Fruit fly (Drosophila melanogaster) whole organism, embryonic: ENCODE data around the gene Gr9a.

Experiments used
- Asciz ChIP-seq: fragments of 200-800 bp; sonication (Bioruptor generic); optimal IDR thresholded peaks from 2 replicates; lab custom pipeline; 2017; ENCODE audit warnings: missing biosample characterization, mild to moderate bottlenecking, missing genetic modification characterization, missing genetic modification reagents
- BtbVII ChIP-seq: fragments of 200-800 bp; sonication (Bioruptor generic); optimal IDR thresholded peaks from 3 replicates; lab custom pipeline; 2017; ENCODE audit warnings: missing biosample characterization, mild to moderate bottlenecking, missing genetic modification characterization
- CG10321 ChIP-seq: fragments of 200-800 bp; sonication (Bioruptor generic); IDR thresholded peaks from 2 replicates; pipeline ENCODE4 v1.3.6; 2022; ENCODE audit warnings: missing biosample characterization, missing genetic modification characterization
- CG13424 ChIP-seq: fragments of 200-800 bp; sonication (Bioruptor generic); optimal IDR thresholded peaks from 2 replicates; lab custom pipeline; 2019; ENCODE audit warnings: missing biosample characterization, mild to moderate bottlenecking, missing genetic modification characterization, moderate library complexity
- CG30020 ChIP-seq: fragments of 200-800 bp; optimal IDR thresholded peaks from 2 replicates; lab custom pipeline; 2019; ENCODE audit warnings: missing biosample characterization, mild to moderate bottlenecking, missing genetic modification characterization, moderate library complexity
- CG33557 ChIP-seq: fragments of 200-800 bp; sonication (Bioruptor generic); optimal IDR thresholded peaks from 2 replicates; lab custom pipeline; 2019; ENCODE audit warnings: missing biosample characterization, mild to moderate bottlenecking, missing genetic modification characterization, moderate library complexity
- CG5245 ChIP-seq: fragments of 200-800 bp; sonication (Bioruptor generic); optimal IDR thresholded peaks from 3 replicates; lab custom pipeline; 2016; ENCODE audit warnings: missing biosample characterization, missing genetic modification characterization
- CG6791 ChIP-seq: fragments of 200-800 bp; sonication (Bioruptor generic); IDR thresholded peaks from 3 replicates; pipeline ENCODE4 v1.3.6; 2022; ENCODE audit warnings: missing biosample characterization, missing genetic modification characterization; ENCODE audit not compliant: partially characterized antibody
- CG7556 ChIP-seq: fragments of 200-800 bp; sonication (Bioruptor generic); optimal IDR thresholded peaks from 2 replicates; lab custom pipeline; 2017; ENCODE audit warnings: missing biosample characterization, mild to moderate bottlenecking, missing genetic modification characterization
- CG7928 ChIP-seq: fragments of 200-800 bp; sonication (Bioruptor generic); optimal IDR thresholded peaks from 2 replicates; lab custom pipeline; 2017; ENCODE audit warnings: missing biosample characterization, mild to moderate bottlenecking, missing genetic modification characterization
- CG7987 ChIP-seq: fragments of 200-800 bp; sonication (Bioruptor generic); optimal IDR thresholded peaks from 2 replicates; lab custom pipeline; 2018; ENCODE audit warnings: missing biosample characterization, mild to moderate bottlenecking, missing genetic modification characterization, moderate library complexity
- CG9727 ChIP-seq: fragments of 200-800 bp; sonication (Bioruptor generic); optimal IDR thresholded peaks from 3 replicates; lab custom pipeline; 2017; ENCODE audit warnings: missing biosample characterization, mild to moderate bottlenecking, missing genetic modification characterization
- Deaf1 ChIP-seq: fragments of 200-800 bp; optimal IDR thresholded peaks from 3 replicates; lab custom pipeline; 2019; ENCODE audit warnings: missing biosample characterization, mild to moderate bottlenecking, missing genetic modification characterization, moderate library complexity
- Doc3 ChIP-seq: fragments of 200-800 bp; sonication (Bioruptor generic); IDR thresholded peaks from 3 replicates; pipeline ENCODE4 v1.3.6; 2022; ENCODE audit warnings: missing biosample characterization, missing genetic modification characterization; ENCODE audit not compliant: partially characterized antibody
- Hmx ChIP-seq: fragments of 200-800 bp; sonication (Bioruptor generic); optimal IDR thresholded peaks from 2 replicates; lab custom pipeline; 2016; ENCODE audit warnings: missing biosample characterization, missing genetic modification characterization
- NC2α ChIP-seq: fragments of 200-800 bp; sonication (Bioruptor generic); optimal IDR thresholded peaks from 2 replicates; lab custom pipeline; 2016; ENCODE audit warnings: missing biosample characterization, missing genetic modification characterization
- Nf-YA ChIP-seq: fragments of 200-800 bp; sonication (Bioruptor generic); IDR thresholded peaks from 2 replicates; pipeline ENCODE4 v1.3.6; 2022; ENCODE audit warnings: missing biosample characterization, missing genetic modification characterization
- Nf-YB ChIP-seq: fragments of 200-800 bp; sonication (Bioruptor generic); optimal IDR thresholded peaks from 3 replicates; lab custom pipeline; 2019; ENCODE audit warnings: missing biosample characterization, mild to moderate bottlenecking, missing genetic modification characterization, moderate library complexity
- Sox100B ChIP-seq: fragments of 200-800 bp; sonication (Bioruptor generic); optimal IDR thresholded peaks from 3 replicates; lab custom pipeline; 2018; ENCODE audit warnings: missing biosample characterization, mild to moderate bottlenecking, missing genetic modification characterization
- Xrp1 ChIP-seq: fragments of 200-800 bp; sonication (Bioruptor generic); IDR thresholded peaks from 2 replicates; pipeline ENCODE4 v1.3.6; 2022; ENCODE audit warnings: missing biosample characterization, missing genetic modification characterization
- abd-A ChIP-seq: fragments of 200-800 bp; sonication (Bioruptor generic); optimal IDR thresholded peaks from 3 replicates; lab custom pipeline; 2019; ENCODE audit warnings: missing biosample characterization, mild to moderate bottlenecking, missing genetic modification characterization, moderate library complexity
- cad ChIP-seq: fragments of >200 bp; optimal IDR thresholded peaks from 2 replicates; lab custom pipeline; 2017; ENCODE audit warnings: missing biosample characterization, missing genetic modification characterization
- cg ChIP-seq: fragments of 200-800 bp; sonication (Bioruptor generic); optimal IDR thresholded peaks from 3 replicates; lab custom pipeline; 2019; ENCODE audit warnings: missing biosample characterization, mild to moderate bottlenecking, missing genetic modification characterization, moderate library complexity
- ci ChIP-seq: fragments of 200-800 bp; sonication (Bioruptor generic); IDR thresholded peaks from 3 replicates; pipeline ENCODE4 v1.3.6; 2022; ENCODE audit warnings: missing biosample characterization, missing genetic modification characterization
- crp ChIP-seq, 2 experiments: fragments of 200-800 bp; sonication (Bioruptor generic); optimal IDR thresholded peaks; 2 replicates in 1 of 2; 3 replicates in 1 of 2; lab custom pipeline; 2017; ENCODE audit warnings: missing biosample characterization in 2 of 2, missing genetic modification characterization in 2 of 2, mild to moderate bottlenecking in 1 of 2, moderate library complexity in 1 of 2
- dmrt99B ChIP-seq: fragments of 200-800 bp; sonication (Bioruptor generic); optimal IDR thresholded peaks from 2 replicates; lab custom pipeline; 2018; ENCODE audit warnings: missing biosample characterization, mild to moderate bottlenecking, missing genetic modification characterization, moderate library complexity
- eve ChIP-seq, 2 experiments: fragments of >200 bp; optimal IDR thresholded peaks; 2 replicates each; lab custom pipeline; 2017; ENCODE audit warnings: missing biosample characterization in 2 of 2, missing genetic modification characterization in 2 of 2
- fd96Cb ChIP-seq: fragments of 200-800 bp; sonication (Bioruptor generic); optimal IDR thresholded peaks from 2 replicates; lab custom pipeline; 2018; ENCODE audit warnings: missing biosample characterization, mild to moderate bottlenecking, missing genetic modification characterization, moderate library complexity
- ftz-f1 ChIP-seq: fragments of 200-800 bp; sonication (Bioruptor generic); optimal IDR thresholded peaks from 2 replicates; lab custom pipeline; 2016; ENCODE audit warnings: missing biosample characterization, missing genetic modification characterization
- gsb-n ChIP-seq: fragments of 200-800 bp; sonication (Bioruptor generic); optimal IDR thresholded peaks from 3 replicates; lab custom pipeline; 2018; ENCODE audit warnings: missing biosample characterization, mild to moderate bottlenecking, missing genetic modification characterization
- hkb ChIP-seq, 2 experiments: fragments of 200-800 bp in 1 of 2; fragments of >200 bp in 1 of 2; sonication (Bioruptor generic) in 1 of 2; IDR thresholded peaks in 1 of 2; optimal IDR thresholded peaks in 1 of 2; 2 replicates each; pipeline versions ENCODE4 v1.3.6 to Lab custom; 2017 to 2022; ENCODE audit warnings: missing biosample characterization in 1 of 2, missing genetic modification characterization in 1 of 2
- jumu ChIP-seq: fragments of 200-800 bp; sonication (Bioruptor generic); optimal IDR thresholded peaks from 3 replicates; lab custom pipeline; 2016; ENCODE audit warnings: missing biosample characterization, missing genetic modification characterization
- ken ChIP-seq: fragments of 200-800 bp; sonication (Bioruptor generic); IDR thresholded peaks from 3 replicates; pipeline ENCODE4 v1.3.6; 2022; ENCODE audit warnings: missing biosample characterization, missing genetic modification characterization
- kni ChIP-seq: fragments of 200-800 bp; sonication (Bioruptor generic); optimal IDR thresholded peaks from 3 replicates; lab custom pipeline; 2017; ENCODE audit warnings: mild to moderate bottlenecking, missing biosample characterization, missing genetic modification reagents, missing genetic modification characterization
- nom ChIP-seq: fragments of 200-800 bp; sonication (Bioruptor generic); optimal IDR thresholded peaks from 2 replicates; lab custom pipeline; 2017; ENCODE audit warnings: missing biosample characterization, missing genetic modification characterization, mild to moderate bottlenecking, moderate library complexity, missing genetic modification reagents
- org-1 ChIP-seq: fragments of 200-800 bp; sonication (Bioruptor generic); optimal IDR thresholded peaks from 2 replicates; lab custom pipeline; 2017; ENCODE audit warnings: missing biosample characterization, missing genetic modification characterization
- otp ChIP-seq: fragments of 200-800 bp; sonication (Bioruptor generic); IDR thresholded peaks from 3 replicates; pipeline ENCODE4, ENCODE4 v1.3.6; 2022; ENCODE audit warnings: missing biosample characterization, missing genetic modification characterization
- peb ChIP-seq: fragments of 200-800 bp; sonication (Bioruptor generic); IDR thresholded peaks from 2 replicates; pipeline ENCODE4 v1.3.6; 2022; ENCODE audit warnings: missing biosample characterization, missing genetic modification characterization
- pros ChIP-seq: fragments of 200-800 bp; sonication (Bioruptor generic); optimal IDR thresholded peaks from 3 replicates; lab custom pipeline; 2019; ENCODE audit warnings: missing biosample characterization, mild to moderate bottlenecking, missing genetic modification characterization, moderate library complexity
- salm ChIP-seq: fragments of 200-800 bp; sonication (Bioruptor generic); optimal IDR thresholded peaks from 2 replicates; lab custom pipeline; 2018; ENCODE audit warnings: missing biosample characterization, mild to moderate bottlenecking, missing genetic modification characterization
- sens ChIP-seq: fragments of 200-800 bp; sonication (Bioruptor generic); peaks from one replicate; lab custom pipeline; 2016; ENCODE audit warnings: missing biosample characterization, missing genetic modification characterization
- sisA ChIP-seq: fragments of 200-800 bp; sonication (Bioruptor generic); IDR thresholded peaks from 2 replicates; pipeline ENCODE4 v1.3.6; 2022; ENCODE audit warnings: missing biosample characterization, missing genetic modification characterization
- sqz ChIP-seq: fragments of 200-800 bp; sonication (Bioruptor generic); optimal IDR thresholded peaks from 3 replicates; lab custom pipeline; 2018; ENCODE audit warnings: missing biosample characterization, mild to moderate bottlenecking, missing genetic modification characterization
- stc ChIP-seq: fragments of 200-800 bp; sonication (Bioruptor generic); IDR thresholded peaks from 2 replicates; pipeline ENCODE4 v1.3.6; 2022; ENCODE audit warnings: missing biosample characterization, missing genetic modification characterization
- stwl ChIP-seq: fragments of 200-800 bp; sonication (Bioruptor generic); optimal IDR thresholded peaks from 3 replicates; lab custom pipeline; 2018; ENCODE audit warnings: missing biosample characterization, mild to moderate bottlenecking, missing genetic modification characterization, moderate library complexity
- tll ChIP-seq, 2 experiments: fragments of 200-800 bp in 1 of 2; fragments of >200 bp in 1 of 2; sonication (Bioruptor generic) in 1 of 2; optimal IDR thresholded peaks; 2 replicates each; lab custom pipeline; 2017 to 2019; ENCODE audit warnings: missing biosample characterization in 2 of 2, missing genetic modification characterization in 2 of 2, mild to moderate bottlenecking in 1 of 2, moderate library complexity in 1 of 2
- vvl ChIP-seq: fragments of 200-800 bp; sonication (Bioruptor generic); IDR thresholded peaks from 2 replicates; pipeline ENCODE4 v1.3.6; 2022; ENCODE audit warnings: missing biosample characterization, missing genetic modification characterization
- zen ChIP-seq: fragments of 200-800 bp; sonication (Bioruptor generic); optimal IDR thresholded peaks from 3 replicates; lab custom pipeline; 2018; ENCODE audit warnings: missing biosample characterization, mild to moderate bottlenecking, missing genetic modification characterization, moderate library complexity
- zf30C ChIP-seq: fragments of 200-800 bp; sonication (Bioruptor generic); optimal IDR thresholded peaks from 3 replicates; lab custom pipeline; 2018; ENCODE audit warnings: missing biosample characterization, mild to moderate bottlenecking, missing genetic modification characterization

Gene Gr9a

DNA sequence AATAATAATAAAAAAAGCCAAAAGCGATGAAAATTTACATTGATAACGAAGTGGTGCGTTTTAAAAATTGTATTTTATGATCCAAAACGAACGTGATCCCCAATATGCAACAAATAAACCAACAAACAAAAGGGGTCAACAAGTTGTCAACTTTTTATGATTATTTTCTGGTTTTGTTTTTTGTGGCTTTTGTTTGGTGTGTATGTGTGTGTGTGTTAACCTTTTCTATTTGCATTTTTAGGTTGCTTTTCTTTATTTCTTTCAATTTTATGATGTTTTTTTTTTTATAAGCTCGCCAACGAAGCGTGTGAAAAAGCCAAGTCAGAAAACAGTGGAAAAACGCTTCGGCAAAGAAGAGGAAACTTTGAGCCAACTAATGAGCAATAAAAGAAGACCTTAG is 46.9 kb downstream of the Gr9a start (continued):
- TF ChIP-seq CG7987 (GFP tag; lab: Kevin White, UChicago) (no peak), Nf-YB (GFP tag; lab: Kevin White, UChicago) (no peak), cad (GFP tag; lab: Kevin White, UChicago) (no peak), Deaf1 (tag; lab: Kevin White, UChicago) (no peak), Doc3 (no peak), salm (tag; lab: Kevin White, UChicago) (peak; percentile 25), sisA (no peak), abd-A (peak; percentile 40), CG7928 (GFP tag; lab: Kevin White, UChicago) (no peak), ftz-f1 (GFP tag; lab: Kevin White, UChicago) (no peak), cg (GFP tag; lab: Kevin White, UChicago) (peak; percentile 3), CG9727 (GFP tag; lab: Kevin White, UChicago) (no peak), Nf-YA (GFP tag; lab: Robert Waterston, UW) (no peak), CG7556 (no peak), fd96Cb (no peak), CG30020 (tag; lab: Kevin White, UChicago) (no peak), peb (GFP tag; lab: Robert Waterston, UW) (no peak), pros (GFP tag; lab: Kevin White, UChicago) (peak; percentile 27), CG10321 (GFP tag; lab: Robert Waterston, UW) (no peak), Hmx (GFP tag; lab: Kevin White, UChicago) (no peak), BtbVII (GFP tag; lab: Kevin White, UChicago) (no peak), kni (GFP tag; lab: Kevin White, UChicago) (peak; percentile 4), zen (no peak), gsb-n (tag; lab: Kevin White, UChicago) (no peak), jumu (GFP tag; lab: Kevin White, UChicago) (no peak), crp (GFP tag; optimal IDR thresholded peaks at IDR 0.05; lab: Kevin White, UChicago) (no peak)

DNA sequence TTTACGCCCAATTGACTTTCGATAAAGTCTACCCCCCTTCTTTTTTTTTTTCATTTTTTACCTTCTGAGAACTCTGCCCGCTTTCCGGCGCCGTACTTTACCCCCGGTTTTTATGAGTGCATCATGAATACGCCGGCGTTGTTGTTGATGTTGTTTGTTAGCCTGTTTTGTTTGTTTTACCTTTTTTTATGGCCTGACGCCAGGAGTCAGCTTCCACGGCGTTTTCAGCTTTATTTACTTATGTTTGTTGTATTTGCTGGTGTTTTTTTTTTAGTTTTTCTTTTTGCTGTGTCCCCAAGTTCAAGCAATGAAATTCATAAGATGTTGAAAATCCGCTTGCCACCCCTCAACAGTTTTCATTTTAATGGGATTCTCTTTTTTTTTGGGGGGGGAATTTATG is 49.5 kb downstream of the Gr9a start:
- no peak for TF ChIP-seq org-1 (GFP tag; lab: Kevin White, UChicago)
- peak in 1 of 2 experiments; percentile 15 for TF ChIP-seq eve (GFP tag; optimal IDR thresholded peaks at IDR 0.05; lab: Kevin White, UChicago)
- TF ChIP-seq ken: no peak
- TF ChIP-seq Xrp1 (GFP tag; lab: Robert Waterston, UW): peak; percentile 27
- peak; percentile 2 for TF ChIP-seq CG13424 (tag; lab: Kevin White, UChicago)
- peak; percentile 48 for TF ChIP-seq sqz (GFP tag; lab: Kevin White, UChicago)
- TF ChIP-seq ci (GFP tag; lab: Robert Waterston, UW): 0 out of 3 replicates have a peak, but pooled peaks have one; percentile 30
- peak; percentile 0 for TF ChIP-seq nom (GFP tag; lab: Kevin White, UChicago)
- TF ChIP-seq stc (GFP tag; lab: Robert Waterston, UW): 0 out of 2 replicates have a peak, but pooled peaks have one; percentile 12
- TF ChIP-seq CG33557 (GFP tag; lab: Kevin White, UChicago): peak; percentile 22
- peak; percentile 58 for TF ChIP-seq sens (GFP tag; lab: Kevin White, UChicago)
- TF ChIP-seq CG5245 (GFP tag; lab: Kevin White, UChicago): no peak
- TF ChIP-seq tll (GFP tag; optimal IDR thresholded peaks at IDR 0.05; lab: Kevin White, UChicago): peak in 1 of 2 experiments; percentile 2
- 0 out of 3 replicates have a peak, but pooled peaks have one; percentile 19 for TF ChIP-seq otp
- TF ChIP-seq CG6791: no peak
- no peak for TF ChIP-seq hkb (optimal IDR thresholded peaks at IDR 0.05; lab: Kevin White, UChicago)
- 0 out of 2 replicates have a peak, but pooled peaks have one; percentile 13 for TF ChIP-seq hkb (GFP tag; IDR thresholded peaks at IDR 0.05; lab: Robert Waterston, UW)
- peak; percentile 8 for TF ChIP-seq Sox100B (GFP tag; lab: Kevin White, UChicago)
- TF ChIP-seq CG9727 (GFP tag; lab: Kevin White, UChicago): peak; percentile 5
- no peak for TF ChIP-seq stwl (tag; lab: Kevin White, UChicago)
- peak; percentile 47 for TF ChIP-seq zf30C
- peak; percentile 6 for TF ChIP-seq Asciz
- TF ChIP-seq dmrt99B (tag; lab: Kevin White, UChicago): peak; percentile 8
- TF ChIP-seq vvl: 0 out of 2 replicates have a peak, but pooled peaks have one; percentile 14
- no peak for TF ChIP-seq NC2α (GFP tag; lab: Kevin White, UChicago)
